ENCODE assay signal across 1 fruit fly cellular context in the genomic region with DNA sequence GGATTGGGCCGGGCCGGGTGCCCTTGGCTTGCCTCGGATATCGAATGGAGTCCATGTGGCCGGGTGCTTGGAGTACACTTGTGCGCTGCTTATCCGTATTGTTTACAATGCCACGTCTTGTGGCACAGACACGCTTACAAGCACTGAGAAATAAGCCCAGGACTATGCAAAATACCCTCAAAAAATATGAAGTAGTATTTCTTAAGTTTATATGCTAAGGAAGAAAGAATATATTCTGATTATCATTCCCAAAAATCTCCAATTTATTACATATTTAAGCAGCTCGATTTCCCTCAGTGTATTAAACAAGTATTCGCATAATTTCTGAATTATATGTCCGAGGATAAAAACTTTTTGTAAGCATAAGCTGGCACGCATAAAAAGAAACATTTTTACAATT.
TF ChIP-seq lines count a peak whose summit lies in the region.

No protein-coding gene starts in this region.

TF ChIP-seq in whole organism, embryonic, 481 proteins besides CTCF, POLR2A, EP300 and RAD21 (continued from another document):
- TF ChIP-seq CG7372 (GFP tag; IDR thresholded peaks at IDR 0.05; lab: Robert Waterston, UW): 0 out of 2 replicates have a peak, but pooled peaks have one; percentile 22
- no peak for TF ChIP-seq CG30020 (tag; optimal IDR thresholded peaks at IDR 0.05; lab: Kevin White, UChicago)
- no peak for TF ChIP-seq hbn (GFP tag; IDR thresholded peaks at IDR 0.05; lab: Robert Waterston, UW; ENCODE audit: partially characterized antibody)
- no peak for TF ChIP-seq Vsx1 (GFP tag; optimal IDR thresholded peaks at IDR 0.05; lab: Kevin White, UChicago)
- TF ChIP-seq dmrt99B (tag; optimal IDR thresholded peaks at IDR 0.05; lab: Kevin White, UChicago): peak; percentile 46
- TF ChIP-seq CG11695 (GFP tag; IDR thresholded peaks at IDR 0.05; lab: Robert Waterston, UW): 0 out of 3 replicates have a peak, but pooled peaks have one; percentile 38
- peak; percentile 5 for TF ChIP-seq Oli (tag; optimal IDR thresholded peaks at IDR 0.05; lab: Kevin White, UChicago)
- TF ChIP-seq CoRest (tag; optimal IDR thresholded peaks at IDR 0.05; lab: Kevin White, UChicago): peak; percentile 11
- no peak for TF ChIP-seq Dek (tag; optimal IDR thresholded peaks at IDR 0.05; lab: Kevin White, UChicago)
- TF ChIP-seq CG18764 (GFP tag; optimal IDR thresholded peaks at IDR 0.05; lab: Kevin White, UChicago): no peak
- no peak for TF ChIP-seq Doc3 (GFP tag; IDR thresholded peaks at IDR 0.05; lab: Robert Waterston, UW; ENCODE audit: partially characterized antibody)
- TF ChIP-seq CG15269 (tag; optimal IDR thresholded peaks at IDR 0.05; lab: Kevin White, UChicago): peak; percentile 43
- TF ChIP-seq CG11085 (GFP tag; IDR thresholded peaks at IDR 0.05; lab: Robert Waterston, UW): no peak
- peak; percentile 35; the same call in 1 of the 2 replicates for TF ChIP-seq vvl (GFP tag; IDR thresholded peaks at IDR 0.05; lab: Robert Waterston, UW)
- TF ChIP-seq ranshi (GFP tag; IDR thresholded peaks at IDR 0.05; lab: Robert Waterston, UW): 0 out of 2 replicates have a peak, but pooled peaks have one; percentile 36
- TF ChIP-seq Meics (GFP tag; optimal IDR thresholded peaks at IDR 0.05; lab: Kevin White, UChicago): peak; percentile 15
- no peak for TF ChIP-seq gem (tag; optimal IDR thresholded peaks at IDR 0.05; lab: Kevin White, UChicago)
- TF ChIP-seq sd (tag; optimal IDR thresholded peaks at IDR 0.05; lab: Kevin White, UChicago): no peak
- no peak for TF ChIP-seq CG14860 (GFP tag; IDR thresholded peaks at IDR 0.05; lab: Robert Waterston, UW; ENCODE audit: partially characterized antibody)
- peak; percentile 42 for TF ChIP-seq sens (GFP tag; lab: Kevin White, UChicago)
- TF ChIP-seq CG7987 (GFP tag; optimal IDR thresholded peaks at IDR 0.05; lab: Kevin White, UChicago): no peak
- no peak for TF ChIP-seq unpg (GFP tag; optimal IDR thresholded peaks at IDR 0.05; lab: Kevin White, UChicago)
- 0 out of 2 replicates have a peak, but pooled peaks have one; percentile 29 for TF ChIP-seq ttk (GFP tag; IDR thresholded peaks at IDR 0.05; lab: Robert Waterston, UW)
- TF ChIP-seq Ets65A (GFP tag; lab: Kevin White, UChicago): peak; percentile 68
- 0 out of 3 replicates have a peak, but pooled peaks have one; percentile 13 for TF ChIP-seq CG11456 (GFP tag; IDR thresholded peaks at IDR 0.05; lab: Robert Waterston, UW)
- peak; percentile 21 for TF ChIP-seq PHDP (tag; optimal IDR thresholded peaks at IDR 0.05; lab: Kevin White, UChicago)
- TF ChIP-seq sisA (GFP tag; IDR thresholded peaks at IDR 0.05; lab: Robert Waterston, UW): 0 out of 2 replicates have a peak, but pooled peaks have one; percentile 34
- no peak for TF ChIP-seq trh (GFP tag; optimal IDR thresholded peaks at IDR 0.05; lab: Kevin White, UChicago)
- TF ChIP-seq CG7786 (GFP tag; optimal IDR thresholded peaks at IDR 0.05; lab: Kevin White, UChicago): no peak
- TF ChIP-seq B-H1 (GFP tag; IDR thresholded peaks at IDR 0.05; lab: Robert Waterston, UW): peak; percentile 27; the same call in 2 of the 3 replicates
- peak; percentile 17 for TF ChIP-seq CG17359 (tag; optimal IDR thresholded peaks at IDR 0.05; lab: Kevin White, UChicago)
- no peak for TF ChIP-seq Poxn (GFP tag; IDR thresholded peaks at IDR 0.05; lab: Robert Waterston, UW)
- no peak for TF ChIP-seq chm (GFP tag; IDR thresholded peaks at IDR 0.05; lab: Robert Waterston, UW)
- TF ChIP-seq Hand (GFP tag; optimal IDR thresholded peaks at IDR 0.05; lab: Kevin White, UChicago): no peak
- TF ChIP-seq CG8290 (GFP tag; optimal IDR thresholded peaks at IDR 0.05; lab: Kevin White, UChicago): no peak
- TF ChIP-seq CG8290 (tag; optimal IDR thresholded peaks at IDR 0.05; lab: Kevin White, UChicago): peak in 1 of 2 experiments; percentile 43
- TF ChIP-seq E2f1 (GFP tag; IDR thresholded peaks at IDR 0.05; lab: Robert Waterston, UW): 0 out of 2 replicates have a peak, but pooled peaks have one; percentile 23
- TF ChIP-seq CG13424 (tag; optimal IDR thresholded peaks at IDR 0.05; lab: Kevin White, UChicago): peak; percentile 32
- TF ChIP-seq nmo (GFP tag; optimal IDR thresholded peaks at IDR 0.05; lab: Kevin White, UChicago): no peak
- TF ChIP-seq dysf (GFP tag; IDR thresholded peaks at IDR 0.05; lab: Robert Waterston, UW): peak; percentile 57
- peak; percentile 25; the same call in 1 of the 2 replicates for TF ChIP-seq CG9932 (GFP tag; IDR thresholded peaks at IDR 0.05; lab: Robert Waterston, UW)
- no peak for TF ChIP-seq CG8388 (GFP tag; optimal IDR thresholded peaks at IDR 0.05; lab: Kevin White, UChicago)
- no peak for TF ChIP-seq cas (GFP tag; IDR thresholded peaks at IDR 0.05; lab: Robert Waterston, UW)
- TF ChIP-seq phol (tag; optimal IDR thresholded peaks at IDR 0.05; lab: Kevin White, UChicago): peak; percentile 11
- peak; percentile 31 for TF ChIP-seq Sox102F (GFP tag; optimal IDR thresholded peaks at IDR 0.05; lab: Kevin White, UChicago)
- no peak for TF ChIP-seq hkb (optimal IDR thresholded peaks at IDR 0.05; lab: Kevin White, UChicago)
- TF ChIP-seq hkb (GFP tag; IDR thresholded peaks at IDR 0.05; lab: Robert Waterston, UW): peak; percentile 29; the same call in 1 of the 2 replicates
- peak in 1 of 2 experiments; percentile 24 for TF ChIP-seq bsh (GFP tag; optimal IDR thresholded peaks at IDR 0.05; lab: Kevin White, UChicago)
- TF ChIP-seq pb (GFP tag; optimal IDR thresholded peaks at IDR 0.05; lab: Kevin White, UChicago): no peak
- TF ChIP-seq da (GFP tag; optimal IDR thresholded peaks at IDR 0.05; lab: Kevin White, UChicago): no peak
- TF ChIP-seq Blimp-1 (GFP tag; optimal IDR thresholded peaks at IDR 0.05; lab: Kevin White, UChicago): peak; percentile 36
- no peak for TF ChIP-seq prd (optimal IDR thresholded peaks at IDR 0.05; lab: Kevin White, UChicago)
- peak; percentile 38; the same call in 1 of the 3 replicates for TF ChIP-seq prd (GFP tag; IDR thresholded peaks at IDR 0.05; lab: Robert Waterston, UW)
- no peak for TF ChIP-seq slp2 (GFP tag; optimal IDR thresholded peaks at IDR 0.05; lab: Kevin White, UChicago)
- TF ChIP-seq sc (optimal IDR thresholded peaks at IDR 0.05; lab: Kevin White, UChicago): no peak
- TF ChIP-seq sc (GFP tag; optimal IDR thresholded peaks at IDR 0.05; lab: Kevin White, UChicago): no peak
- TF ChIP-seq salm (tag; optimal IDR thresholded peaks at IDR 0.05; lab: Kevin White, UChicago): no peak
- TF ChIP-seq CG9437 (GFP tag; optimal IDR thresholded peaks at IDR 0.05; lab: Kevin White, UChicago): no peak
- no peak for TF ChIP-seq kni (GFP tag; optimal IDR thresholded peaks at IDR 0.05; lab: Kevin White, UChicago)
- peak; percentile 65 for TF ChIP-seq slbo (GFP tag; IDR thresholded peaks at IDR 0.05; lab: Robert Waterston, UW)
- TF ChIP-seq CG8924 (tag; optimal IDR thresholded peaks at IDR 0.05; lab: Kevin White, UChicago): peak; percentile 2
- TF ChIP-seq Tbp (GFP tag; optimal IDR thresholded peaks at IDR 0.05; lab: Kevin White, UChicago): no peak
- TF ChIP-seq Hr51 (GFP tag; optimal IDR thresholded peaks at IDR 0.05; lab: Kevin White, UChicago): peak in 1 of 2 experiments; percentile 23
- peak; percentile 44 for TF ChIP-seq Fer3 (tag; optimal IDR thresholded peaks at IDR 0.05; lab: Kevin White, UChicago)
- TF ChIP-seq HHEX (GFP tag; optimal IDR thresholded peaks at IDR 0.05; lab: Kevin White, UChicago): no peak
- TF ChIP-seq Dbx (GFP tag; IDR thresholded peaks at IDR 0.05; lab: Robert Waterston, UW): 0 out of 3 replicates have a peak, but pooled peaks have one; percentile 24
- TF ChIP-seq bcd (GFP tag; optimal IDR thresholded peaks at IDR 0.05; lab: Kevin White, UChicago): peak; percentile 5
- no peak for TF ChIP-seq Taf1 (GFP tag; IDR thresholded peaks at IDR 0.05; lab: Robert Waterston, UW)
- no peak for TF ChIP-seq ewg (GFP tag; optimal IDR thresholded peaks at IDR 0.05; lab: Kevin White, UChicago)
- peak; percentile 58 for TF ChIP-seq lab (GFP tag; optimal IDR thresholded peaks at IDR 0.05; lab: Kevin White, UChicago)
- no peak for TF ChIP-seq sqz (GFP tag; optimal IDR thresholded peaks at IDR 0.05; lab: Kevin White, UChicago)
- no peak for TF ChIP-seq CG11398 (GFP tag; optimal IDR thresholded peaks at IDR 0.05; lab: Kevin White, UChicago)
- peak; percentile 33; the same call in 1 of the 2 replicates for TF ChIP-seq CG6689 (GFP tag; IDR thresholded peaks at IDR 0.05; lab: Robert Waterston, UW)
- TF ChIP-seq Chrac-16 (GFP tag; optimal IDR thresholded peaks at IDR 0.05; lab: Kevin White, UChicago): no peak
- no peak for TF ChIP-seq scrt (GFP tag; optimal IDR thresholded peaks at IDR 0.05; lab: Kevin White, UChicago)
- no peak for TF ChIP-seq CG7928 (GFP tag; optimal IDR thresholded peaks at IDR 0.05; lab: Kevin White, UChicago)
- TF ChIP-seq CG9817 (tag; optimal IDR thresholded peaks at IDR 0.05; lab: Kevin White, UChicago): peak; percentile 3
- TF ChIP-seq sug (tag; optimal IDR thresholded peaks at IDR 0.05; lab: Kevin White, UChicago): no peak
- no peak for TF ChIP-seq nerfin-1 (tag; optimal IDR thresholded peaks at IDR 0.05; lab: Kevin White, UChicago)
- peak; percentile 51 for TF ChIP-seq row (GFP tag; IDR thresholded peaks at IDR 0.05; lab: Robert Waterston, UW)
- 0 out of 2 replicates have a peak, but pooled peaks have one; percentile 20 for TF ChIP-seq Atf6 (GFP tag; IDR thresholded peaks at IDR 0.05; lab: Robert Waterston, UW)
- no peak for TF ChIP-seq CG8765 (GFP tag; IDR thresholded peaks at IDR 0.05; lab: Robert Waterston, UW)
- TF ChIP-seq rib (GFP tag; IDR thresholded peaks at IDR 0.05; lab: Robert Waterston, UW): no peak
- no peak for TF ChIP-seq Atf3 (GFP tag; optimal IDR thresholded peaks at IDR 0.05; lab: Kevin White, UChicago)
- no peak for TF ChIP-seq fd64A (GFP tag; optimal IDR thresholded peaks at IDR 0.05; lab: Kevin White, UChicago)
- TF ChIP-seq Dad (GFP tag; optimal IDR thresholded peaks at IDR 0.05; lab: Kevin White, UChicago): no peak
- peak; percentile 3 for TF ChIP-seq caup (GFP tag; optimal IDR thresholded peaks at IDR 0.05; lab: Kevin White, UChicago; ENCODE audit: severe bottlenecking)
- TF ChIP-seq Ptx1 (GFP tag; IDR thresholded peaks at IDR 0.05; lab: Robert Waterston, UW): 0 out of 2 replicates have a peak, but pooled peaks have one; percentile 19
- peak; percentile 22; the same call in 1 of the 3 replicates for TF ChIP-seq tgo (GFP tag; IDR thresholded peaks at IDR 0.05; lab: Robert Waterston, UW)
- TF ChIP-seq Fer1 (GFP tag; optimal IDR thresholded peaks at IDR 0.05; lab: Kevin White, UChicago): peak; percentile 16
- 0 out of 2 replicates have a peak, but pooled peaks have one; percentile 4 for TF ChIP-seq CG14667 (GFP tag; IDR thresholded peaks at IDR 0.05; lab: Robert Waterston, UW)
- no peak for TF ChIP-seq crp (GFP tag; optimal IDR thresholded peaks at IDR 0.05; lab: Kevin White, UChicago)
